Worm (Caenorhabditis elegans) whole organism, young adult: ENCODE measurements around the gene rpa-1.

Experiments used
- B0019.2 ChIP-seq: fragments of 200-800 bp; sonication (Bioruptor generic); conservative IDR thresholded peaks from 2 replicates; pipeline ENCODE4 v1.3.6; 2022; ENCODE audit warnings: missing genetic modification reagents, missing genetic modification characterization, missing compliant biosample characterization
- B0336.3 ChIP-seq: fragments of 200-800 bp; sonication (Bioruptor generic); IDR thresholded peaks from 2 replicates; pipeline ENCODE4 v1.3.6; 2022; ENCODE audit warnings: missing genetic modification characterization, missing compliant biosample characterization
- D2030.7 ChIP-seq: fragments of 200-800 bp; sonication (Bioruptor generic); IDR thresholded peaks from 2 replicates; pipeline ENCODE4 v1.3.6; 2022; ENCODE audit warnings: missing genetic modification reagents, missing genetic modification characterization, missing compliant biosample characterization
- F33H1.4 ChIP-seq: fragments of 200-800 bp; sonication (Bioruptor generic); IDR thresholded peaks from 2 replicates; pipeline ENCODE4 v1.3.6; 2022; ENCODE audit warnings: missing genetic modification reagents, missing genetic modification characterization, missing compliant biosample characterization
- F37B4.10 ChIP-seq: fragments of 200-800 bp; sonication (Bioruptor generic); IDR thresholded peaks from 2 replicates; pipeline ENCODE4 v1.3.6; 2022; ENCODE audit warnings: missing genetic modification characterization, missing compliant biosample characterization
- F49E8.2 ChIP-seq: sonication (generic microtip); optimal IDR thresholded peaks from 3 replicates; lab custom pipeline; 2017; ENCODE audit warnings: missing genetic modification characterization, mild to moderate bottlenecking, missing compliant biosample characterization, antibody characterized with exemption, moderate library complexity; ENCODE audit not compliant: insufficient read depth
- Y53F4B.3 ChIP-seq: fragments of 200-800 bp; sonication (Bioruptor generic); IDR thresholded peaks from 2 replicates; pipeline ENCODE4 v1.3.6; 2022; ENCODE audit warnings: missing genetic modification reagents, missing genetic modification characterization, missing compliant biosample characterization
- Y53G8AR.9 ChIP-seq: fragments of 200-800 bp; sonication (Bioruptor generic); conservative IDR thresholded peaks from 2 replicates; pipeline ENCODE4 v1.3.6; 2022; ENCODE audit warnings: missing genetic modification reagents, missing genetic modification characterization, missing compliant biosample characterization
- Y56A3A.18 ChIP-seq: fragments of 200-800 bp; sonication (Bioruptor generic); IDR thresholded peaks from 2 replicates; pipeline ENCODE4 v1.3.6; 2022; ENCODE audit warnings: missing genetic modification reagents, missing genetic modification characterization, missing compliant biosample characterization
- Y79H2A.3 ChIP-seq: fragments of 200-800 bp; sonication (Bioruptor generic); conservative IDR thresholded peaks from 2 replicates; pipeline ENCODE4 v1.3.6; 2022; ENCODE audit warnings: missing genetic modification reagents, missing genetic modification characterization, missing compliant biosample characterization
- Y95B8A.8 ChIP-seq: fragments of 200-800 bp; sonication (Bioruptor generic); IDR thresholded peaks from 2 replicates; pipeline ENCODE4 v1.3.6; 2022; ENCODE audit warnings: missing genetic modification reagents, missing genetic modification characterization, missing compliant biosample characterization
- atf-7 ChIP-seq: sonication (generic microtip); optimal IDR thresholded peaks from 2 replicates; lab custom pipeline; 2017; ENCODE audit warnings: mild to moderate bottlenecking, missing genetic modification characterization, missing compliant biosample characterization
- athp-1 ChIP-seq: sonication (generic microtip); optimal IDR thresholded peaks from 2 replicates; lab custom pipeline; 2017; ENCODE audit warnings: mild to moderate bottlenecking, missing genetic modification characterization, missing compliant biosample characterization
- attf-3 ChIP-seq: fragments of 200-800 bp; sonication (Bioruptor generic); conservative IDR thresholded peaks from 2 replicates; pipeline ENCODE4 v1.3.6; 2022; ENCODE audit warnings: missing genetic modification reagents, missing genetic modification characterization, missing compliant biosample characterization
- attf-5 ChIP-seq: fragments of 200-800 bp; sonication (Bioruptor generic); optimal IDR thresholded peaks from 2 replicates; lab custom pipeline; 2018; ENCODE audit warnings: mild to moderate bottlenecking, missing genetic modification characterization, missing compliant biosample characterization
- bed-2 ChIP-seq: fragments of 200-800 bp; sonication (Bioruptor generic); IDR thresholded peaks from 2 replicates; pipeline ENCODE4 v1.3.6; 2022; ENCODE audit warnings: missing genetic modification reagents, missing genetic modification characterization, missing compliant biosample characterization
- cebp-1 ChIP-seq, 2 experiments: fragments of 200-800 bp in 1 of 2; sonication (Bioruptor generic) in 1 of 2; sonication (generic microtip) in 1 of 2; IDR thresholded peaks in 1 of 2; optimal IDR thresholded peaks in 1 of 2; 2 replicates each; pipeline versions ENCODE4 v1.3.6 to Lab custom; 2017 to 2022; ENCODE audit warnings: missing compliant biosample characterization in 2 of 2, missing genetic modification characterization in 2 of 2, mild to moderate bottlenecking in 1 of 2, missing genetic modification reagents in 1 of 2, moderate library complexity in 1 of 2
- ceh-79 ChIP-seq: sonication (generic microtip); optimal IDR thresholded peaks from 2 replicates; lab custom pipeline; 2017; ENCODE audit warnings: mild to moderate bottlenecking, missing genetic modification characterization, missing compliant biosample characterization
- egl-18 ChIP-seq: fragments of 200-800 bp; sonication (Bioruptor generic); IDR thresholded peaks from 2 replicates; pipeline ENCODE4 v1.3.6; 2022; ENCODE audit warnings: missing genetic modification reagents, missing genetic modification characterization, missing compliant biosample characterization
- fkh-3 ChIP-seq: sonication (generic microtip); optimal IDR thresholded peaks from 2 replicates; lab custom pipeline; 2016; ENCODE audit warnings: mild to moderate bottlenecking, missing genetic modification characterization, missing compliant biosample characterization
- gei-17 ChIP-seq: fragments of 200-800 bp; sonication (Bioruptor generic); optimal IDR thresholded peaks from 2 replicates; lab custom pipeline; 2018; ENCODE audit warnings: mild to moderate bottlenecking, missing genetic modification characterization, missing compliant biosample characterization
- hlh-26 ChIP-seq: fragments of 200-800 bp; sonication (Bioruptor generic); conservative IDR thresholded peaks from 2 replicates; pipeline ENCODE4 v1.3.6; 2022; ENCODE audit warnings: missing genetic modification reagents, missing genetic modification characterization, missing compliant biosample characterization
- hmg-1.2 ChIP-seq: fragments of 200-800 bp; sonication (Bioruptor generic); IDR thresholded peaks from 2 replicates; pipeline ENCODE4 v1.3.6; 2022; ENCODE audit warnings: missing genetic modification reagents, missing genetic modification characterization, missing compliant biosample characterization
- hsf-1 ChIP-seq: fragments of 200-800 bp; sonication (Bioruptor generic); IDR thresholded peaks from 2 replicates; pipeline ENCODE4 v1.3.6; 2022; ENCODE audit warnings: missing genetic modification reagents, missing genetic modification characterization, missing compliant biosample characterization
- lin-26 ChIP-seq: fragments of 200-800 bp; sonication (Bioruptor generic); IDR thresholded peaks from 2 replicates; pipeline ENCODE4 v1.3.6; 2022; ENCODE audit warnings: missing genetic modification reagents, missing genetic modification characterization, missing compliant biosample characterization
- lin-35 ChIP-seq, 3 experiments: fragments of 150-350 bp in 2 of 3; sonication (generic microtip) in 1 of 3; optimal IDR thresholded peaks; 2 replicates each; lab custom pipeline; 2014 to 2018; ENCODE audit warnings: missing biosample characterization in 3 of 3, missing genetic modification characterization in 3 of 3, missing genetic modification reagents in 3 of 3
- madf-3 ChIP-seq: fragments of 200-800 bp; sonication (Bioruptor generic); IDR thresholded peaks from 2 replicates; pipeline ENCODE4 v1.3.6; 2022; ENCODE audit warnings: missing genetic modification reagents, missing genetic modification characterization, missing compliant biosample characterization
- madf-6 ChIP-seq: fragments of 200-800 bp; sonication (Bioruptor generic); IDR thresholded peaks from 2 replicates; pipeline ENCODE4 v1.3.6; 2022; ENCODE audit warnings: missing genetic modification reagents, missing genetic modification characterization, missing compliant biosample characterization
- madf-8 ChIP-seq: fragments of 200-800 bp; sonication (Bioruptor generic); conservative IDR thresholded peaks from 2 replicates; pipeline ENCODE4 v1.3.6; 2022; ENCODE audit warnings: missing genetic modification reagents, missing genetic modification characterization, missing compliant biosample characterization
- nfyb-1 ChIP-seq: fragments of 200-800 bp; sonication (Bioruptor generic); IDR thresholded peaks from 2 replicates; pipeline ENCODE4 v1.3.6; 2022; ENCODE audit warnings: missing genetic modification reagents, missing genetic modification characterization, missing compliant biosample characterization
- nhr-120 ChIP-seq: fragments of 200-800 bp; sonication (Bioruptor generic); IDR thresholded peaks from 2 replicates; pipeline ENCODE4 v1.3.6; 2022; ENCODE audit warnings: missing genetic modification characterization, missing compliant biosample characterization
- nhr-179 ChIP-seq: sonication (generic microtip); optimal IDR thresholded peaks from 2 replicates; lab custom pipeline; 2016; ENCODE audit warnings: mild to moderate bottlenecking, missing genetic modification characterization, missing compliant biosample characterization
- nhr-27 ChIP-seq: fragments of 200-800 bp; sonication (Bioruptor generic); optimal IDR thresholded peaks from 2 replicates; lab custom pipeline; 2018; ENCODE audit warnings: mild to moderate bottlenecking, missing genetic modification characterization, moderate library complexity, missing compliant biosample characterization
- pbrm-1 ChIP-seq: fragments of 200-800 bp; sonication (Bioruptor generic); IDR thresholded peaks from 2 replicates; pipeline ENCODE4 v1.3.6; 2022; ENCODE audit warnings: missing genetic modification reagents, missing genetic modification characterization, missing compliant biosample characterization
- rcor-1 ChIP-seq: fragments of 200-800 bp; sonication (Bioruptor generic); IDR thresholded peaks from 2 replicates; pipeline ENCODE4 v1.3.6; 2022; ENCODE audit warnings: missing genetic modification reagents, missing genetic modification characterization, missing compliant biosample characterization
- rec-8 ChIP-seq, 2 experiments: sonication (generic microtip); optimal IDR thresholded peaks; 2 replicates each; lab custom pipeline; 2016; ENCODE audit warnings: mild to moderate bottlenecking in 2 of 2, missing genetic modification characterization in 2 of 2, missing genetic modification reagents in 2 of 2, missing genotype in 2 of 2, missing biosample characterization in 1 of 2, missing compliant biosample characterization in 1 of 2, moderate library complexity in 1 of 2
- sdz-38 ChIP-seq: sonication (generic microtip); optimal IDR thresholded peaks from 2 replicates; lab custom pipeline; 2016; ENCODE audit warnings: missing genotype, missing genetic modification characterization, missing compliant biosample characterization
- snpc-1.1 ChIP-seq: sonication (generic microtip); optimal IDR thresholded peaks from 2 replicates; lab custom pipeline; 2017; ENCODE audit warnings: missing genetic modification characterization, mild to moderate bottlenecking, missing compliant biosample characterization, antibody characterized with exemption, moderate library complexity, missing genotype, missing genetic modification reagents; ENCODE audit not compliant: insufficient read depth
- snpc-1.3 ChIP-seq: sonication (generic microtip); optimal IDR thresholded peaks from 2 replicates; lab custom pipeline; 2017; ENCODE audit warnings: missing genetic modification characterization, mild to moderate bottlenecking, missing compliant biosample characterization, antibody characterized with exemption, moderate library complexity, missing genotype, missing genetic modification reagents; ENCODE audit not compliant: insufficient read depth
- snpc-4 ChIP-seq, 5 experiments: fragments of 150-350 bp in 1 of 5; sonication (generic microtip) in 4 of 5; optimal IDR thresholded peaks; 2 replicates each; lab custom pipeline; 2014 to 2018; ENCODE audit warnings: missing genetic modification characterization in 5 of 5, missing biosample characterization in 3 of 5, antibody characterized with exemption in 2 of 5, mild to moderate bottlenecking in 2 of 5, missing compliant biosample characterization in 2 of 5, missing genotype in 2 of 5, moderate library complexity in 2 of 5, missing genetic modification reagents in 1 of 5
- tbx-9 ChIP-seq: sonication (generic microtip); optimal IDR thresholded peaks from 2 replicates; lab custom pipeline; 2016; ENCODE audit warnings: borderline replicate concordance, missing genetic modification characterization, inconsistent platforms, missing compliant biosample characterization
- unc-62 ChIP-seq: fragments of 150-350 bp; optimal IDR thresholded peaks from 2 replicates; lab custom pipeline; 2014; ENCODE audit warnings: missing biosample characterization, missing genetic modification reagents, missing genetic modification characterization
- zfh-2 ChIP-seq: fragments of 200-800 bp; sonication (Bioruptor generic); conservative IDR thresholded peaks from 2 replicates; pipeline ENCODE4 v1.3.6; 2022; ENCODE audit warnings: missing genetic modification reagents, missing genetic modification characterization, missing compliant biosample characterization
- ztf-25 ChIP-seq: fragments of 200-800 bp; sonication (Bioruptor generic); IDR thresholded peaks from 2 replicates; pipeline ENCODE4 v1.3.6; 2022; ENCODE audit warnings: missing genetic modification reagents, missing genetic modification characterization, missing compliant biosample characterization

The rpa-1 gene

ce11 chrII:7663704-7664660, at the start of gene rpa-1, which contains the start of gene F18A1.7:
Gene rpa-1, plus strand, starts transcription at chrII:7664582.
Gene F18A1.7, minus strand, starts transcription at chrII:7663754.
- TF ChIP-seq snpc-1.1 (tag; lab: Kevin White, UChicago) (no peak), B0019.2 (GFP tag; lab: Robert Waterston, UW) (peak; percentile 58), F33H1.4 (peak; percentile 97), bed-2 (no peak), snpc-1.3 (peak; percentile 63), Y79H2A.3 (GFP tag; lab: Robert Waterston, UW) (no peak), athp-1 (tag; lab: Kevin White, UChicago) (peak; percentile 16), attf-5 (no peak), B0336.3 (GFP tag; lab: Robert Waterston, UW) (peak; percentile 71), lin-26 (GFP tag; lab: Robert Waterston, UW) (no peak), tbx-9 (tag; lab: Kevin White, UChicago) (no peak), egl-18 (GFP tag; lab: Robert Waterston, UW) (no peak), Y53F4B.3 (GFP tag; lab: Robert Waterston, UW) (no peak), hlh-26 (GFP tag; lab: Robert Waterston, UW) (no peak), snpc-4 (GFP tag; optimal IDR thresholded peaks at IDR 0.05; lab: Kevin White, UChicago) (peak; percentile 5), snpc-4 (tag; optimal IDR thresholded peaks at IDR 0.05; lab: Kevin White, UChicago) (peak in 1 of 4 experiments; percentile 41), zfh-2 (GFP tag; lab: Robert Waterston, UW) (no peak), ztf-25 (no peak), gei-17 (GFP tag; lab: Kevin White, UChicago) (no peak), cebp-1 (GFP tag; IDR thresholded peaks at IDR 0.05; lab: Robert Waterston, UW) (no peak), cebp-1 (tag; optimal IDR thresholded peaks at IDR 0.05; lab: Kevin White, UChicago) (no peak), rec-8 (tag; optimal IDR thresholded peaks at IDR 0.05; lab: Kevin White, UChicago) (no peak), madf-3 (GFP tag; lab: Robert Waterston, UW) (peak; percentile 80), ceh-79 (tag; lab: Kevin White, UChicago) (no peak), nhr-120 (GFP tag; lab: Robert Waterston, UW) (no peak), nhr-179 (no peak), nhr-27 (tag; lab: Kevin White, UChicago) (no peak), sdz-38 (tag; lab: Kevin White, UChicago) (no peak), madf-6 (GFP tag; lab: Robert Waterston, UW) (peak; percentile 98), F49E8.2 (tag; lab: Kevin White, UChicago) (peak; percentile 79), Y95B8A.8 (GFP tag; lab: Robert Waterston, UW) (0 out of 2 replicates have a peak, but pooled peaks have one; percentile 66), fkh-3 (tag; lab: Kevin White, UChicago) (no peak), Y53G8AR.9 (GFP tag; lab: Robert Waterston, UW) (peak; percentile 67), rcor-1 (GFP tag; lab: Robert Waterston, UW) (peak; percentile 92), attf-3 (GFP tag; lab: Robert Waterston, UW) (no peak), unc-62 (GFP tag; lab: Kevin White, UChicago) (no peak), madf-8 (GFP tag; lab: Robert Waterston, UW) (peak; percentile 94), pbrm-1 (peak; percentile 43; the same call in 1 of the 2 replicates), hmg-1.2 (GFP tag; lab: Robert Waterston, UW) (peak; percentile 57; the same call in 1 of the 2 replicates), hsf-1 (GFP tag; lab: Robert Waterston, UW) (peak; percentile 82), F37B4.10 (GFP tag; lab: Robert Waterston, UW) (no peak), atf-7 (tag; lab: Kevin White, UChicago) (no peak), D2030.7 (GFP tag; lab: Robert Waterston, UW) (peak; percentile 94), nfyb-1 (GFP tag; lab: Robert Waterston, UW) (no peak), lin-35 (GFP tag; optimal IDR thresholded peaks at IDR 0.05; lab: Kevin White, UChicago) (peak in 1 of 3 experiments; percentile 81), Y56A3A.18 (no peak)
